Worm (Caenorhabditis elegans): Measurements from ENCODE around the gene F35C11.3.

- no peak for TF ChIP-seq ztf-29 (GFP tag; IDR thresholded peaks at IDR 0.05)
- TF ChIP-seq med-1 (GFP tag; optimal IDR thresholded peaks at IDR 0.05; ENCODE audit: insufficient read depth), result no peak
- no peak for TF ChIP-seq klf-2 (GFP tag; conservative IDR thresholded peaks at IDR 0.05)
- TF ChIP-seq ztf-23 (GFP tag; IDR thresholded peaks at IDR 0.05), result no peak
Observed at ce11 chrII:8278415-8278814, 31.8 kb downstream of the F35C11.3 start, which contains the start of the genes mrpl-10 and clec-142.

Measured in whole organism, midembryonic.